Worm (Caenorhabditis elegans) whole organism, young adult: Measurements from ENCODE around the gene srh-237.

Experiments
- B0035.1 ChIP-seq: sonication (generic microtip); optimal IDR thresholded peaks from 2 replicates; lab custom pipeline; 2016; ENCODE audit warnings: missing genetic modification characterization, mild to moderate bottlenecking, missing compliant biosample characterization, missing genotype, missing genetic modification reagents
- B0261.1 ChIP-seq: sonication (generic microtip); optimal IDR thresholded peaks from 2 replicates; lab custom pipeline; 2016; ENCODE audit warnings: mild to moderate bottlenecking, missing genetic modification characterization, moderate library complexity, missing compliant biosample characterization
- C06A6.2 ChIP-seq: fragments of 200-800 bp; sonication (Bioruptor generic); conservative IDR thresholded peaks from 2 replicates; pipeline ENCODE4 v1.3.6; 2022; ENCODE audit warnings: missing genetic modification characterization, missing compliant biosample characterization
- F10E7.11 ChIP-seq: sonication (generic microtip); optimal IDR thresholded peaks from 2 replicates; lab custom pipeline; 2017; ENCODE audit warnings: mild to moderate bottlenecking, missing genetic modification characterization, moderate library complexity, missing compliant biosample characterization
- F22D6.2 ChIP-seq: sonication (generic microtip); optimal IDR thresholded peaks from 2 replicates; lab custom pipeline; 2016; ENCODE audit warnings: mild to moderate bottlenecking, missing genetic modification characterization, missing compliant biosample characterization
- F23B12.7 ChIP-seq: sonication (generic microtip); optimal IDR thresholded peaks from 2 replicates; lab custom pipeline; 2017; ENCODE audit warnings: missing genetic modification characterization, mild to moderate bottlenecking, missing compliant biosample characterization, antibody characterized with exemption, moderate library complexity; ENCODE audit not compliant: insufficient read depth
- K11D2.4 ChIP-seq: fragments of 200-800 bp; sonication (Bioruptor generic); IDR thresholded peaks from 2 replicates; pipeline ENCODE4 v1.3.6; 2022; ENCODE audit warnings: missing genetic modification reagents, missing genetic modification characterization, missing compliant biosample characterization
- T26A5.8 ChIP-seq: sonication (generic microtip); optimal IDR thresholded peaks from 2 replicates; lab custom pipeline; 2016; ENCODE audit warnings: missing genetic modification characterization, missing compliant biosample characterization
- Y53G8AR.9 ChIP-seq: fragments of 200-800 bp; sonication (Bioruptor generic); conservative IDR thresholded peaks from 2 replicates; pipeline ENCODE4 v1.3.6; 2022; ENCODE audit warnings: missing genetic modification reagents, missing genetic modification characterization, missing compliant biosample characterization
- akir-1 ChIP-seq: fragments of 200-800 bp; sonication (Bioruptor generic); optimal IDR thresholded peaks from 2 replicates; lab custom pipeline; 2018; ENCODE audit warnings: mild to moderate bottlenecking, missing genetic modification characterization, moderate library complexity, missing compliant biosample characterization
- ama-1 ChIP-seq, 3 experiments: fragments of 150-350 bp in 1 of 3; sonication (generic microtip) in 2 of 3; optimal IDR thresholded peaks; 2 replicates each; lab custom pipeline; 2014 to 2018; ENCODE audit warnings: missing biosample characterization in 2 of 3, missing genetic modification characterization in 2 of 3, missing genetic modification reagents in 2 of 3
- aptf-2 ChIP-seq: fragments of 200-800 bp; sonication (Bioruptor generic); conservative IDR thresholded peaks from 2 replicates; pipeline ENCODE4 v1.3.6; 2022; ENCODE audit warnings: missing genetic modification reagents, missing genetic modification characterization, missing compliant biosample characterization
- atf-7 ChIP-seq: sonication (generic microtip); optimal IDR thresholded peaks from 2 replicates; lab custom pipeline; 2017; ENCODE audit warnings: mild to moderate bottlenecking, missing genetic modification characterization, missing compliant biosample characterization
- attf-5 ChIP-seq: fragments of 200-800 bp; sonication (Bioruptor generic); optimal IDR thresholded peaks from 2 replicates; lab custom pipeline; 2018; ENCODE audit warnings: mild to moderate bottlenecking, missing genetic modification characterization, missing compliant biosample characterization
- bed-2 ChIP-seq: fragments of 200-800 bp; sonication (Bioruptor generic); IDR thresholded peaks from 2 replicates; pipeline ENCODE4 v1.3.6; 2022; ENCODE audit warnings: missing genetic modification reagents, missing genetic modification characterization, missing compliant biosample characterization
- ceh-58 ChIP-seq: fragments of 200-800 bp; sonication (Bioruptor generic); IDR thresholded peaks from 2 replicates; pipeline ENCODE4 v1.3.6; 2022; ENCODE audit warnings: missing genetic modification characterization, missing compliant biosample characterization
- ceh-91 ChIP-seq: fragments of 200-800 bp; sonication (Bioruptor generic); IDR thresholded peaks from 2 replicates; pipeline ENCODE4 v1.3.6; 2022; ENCODE audit warnings: missing genetic modification reagents, missing genetic modification characterization, missing compliant biosample characterization
- chd-7 ChIP-seq: sonication (generic microtip); optimal IDR thresholded peaks from 2 replicates; lab custom pipeline; 2016; ENCODE audit warnings: mild to moderate bottlenecking, missing genetic modification characterization, moderate library complexity, missing compliant biosample characterization
- efl-1 ChIP-seq: fragments of 150-350 bp; optimal IDR thresholded peaks from 2 replicates; lab custom pipeline; 2014; ENCODE audit warnings: missing biosample characterization, missing genetic modification reagents, missing genetic modification characterization
- him-1 ChIP-seq: sonication (generic microtip); optimal IDR thresholded peaks from 2 replicates; lab custom pipeline; 2016; ENCODE audit warnings: missing genotype, missing genetic modification reagents, missing genetic modification characterization, missing compliant biosample characterization
- hlh-12 ChIP-seq: sonication (generic microtip); optimal IDR thresholded peaks from 2 replicates; lab custom pipeline; 2016; ENCODE audit warnings: missing genetic modification characterization, missing compliant biosample characterization
- hlh-26 ChIP-seq: fragments of 200-800 bp; sonication (Bioruptor generic); conservative IDR thresholded peaks from 2 replicates; pipeline ENCODE4 v1.3.6; 2022; ENCODE audit warnings: missing genetic modification reagents, missing genetic modification characterization, missing compliant biosample characterization
- hmg-20 ChIP-seq: fragments of 200-800 bp; sonication (Bioruptor generic); IDR thresholded peaks from 2 replicates; pipeline ENCODE4 v1.3.6; 2022; ENCODE audit warnings: missing genetic modification reagents, missing genetic modification characterization, missing compliant biosample characterization
- lin-35 ChIP-seq, 3 experiments: fragments of 150-350 bp in 2 of 3; sonication (generic microtip) in 1 of 3; optimal IDR thresholded peaks; 2 replicates each; lab custom pipeline; 2014 to 2018; ENCODE audit warnings: missing biosample characterization in 3 of 3, missing genetic modification characterization in 3 of 3, missing genetic modification reagents in 3 of 3
- lir-1 ChIP-seq: fragments of 200-800 bp; sonication (Bioruptor generic); conservative IDR thresholded peaks from 2 replicates; pipeline ENCODE4 v1.3.6; 2022; ENCODE audit warnings: missing genetic modification reagents, missing genetic modification characterization, missing compliant biosample characterization
- madf-3 ChIP-seq: fragments of 200-800 bp; sonication (Bioruptor generic); IDR thresholded peaks from 2 replicates; pipeline ENCODE4 v1.3.6; 2022; ENCODE audit warnings: missing genetic modification reagents, missing genetic modification characterization, missing compliant biosample characterization
- mes-4 ChIP-seq: sonication (generic microtip); optimal IDR thresholded peaks from 2 replicates; lab custom pipeline; 2016; ENCODE audit warnings: missing genotype, missing genetic modification characterization, missing compliant biosample characterization
- nfya-2 ChIP-seq: fragments of 200-800 bp; sonication (Bioruptor generic); IDR thresholded peaks from 2 replicates; pipeline ENCODE4 v1.3.6; 2022; ENCODE audit warnings: missing genetic modification reagents, missing genetic modification characterization, missing compliant biosample characterization
- nhr-120 ChIP-seq: fragments of 200-800 bp; sonication (Bioruptor generic); IDR thresholded peaks from 2 replicates; pipeline ENCODE4 v1.3.6; 2022; ENCODE audit warnings: missing genetic modification characterization, missing compliant biosample characterization
- pbrm-1 ChIP-seq: fragments of 200-800 bp; sonication (Bioruptor generic); IDR thresholded peaks from 2 replicates; pipeline ENCODE4 v1.3.6; 2022; ENCODE audit warnings: missing genetic modification reagents, missing genetic modification characterization, missing compliant biosample characterization
- rpc-1 ChIP-seq, 2 experiments: fragments of 150-350 bp in 1 of 2; sonication (generic microtip) in 1 of 2; optimal IDR thresholded peaks; 2 replicates each; lab custom pipeline; 2014 to 2018; ENCODE audit warnings: missing biosample characterization in 1 of 2, missing genetic modification characterization in 1 of 2, missing genetic modification reagents in 1 of 2, missing genotype in 1 of 2
- sdz-38 ChIP-seq: sonication (generic microtip); optimal IDR thresholded peaks from 2 replicates; lab custom pipeline; 2016; ENCODE audit warnings: missing genotype, missing genetic modification characterization, missing compliant biosample characterization
- tbp1 ChIP-seq: fragments of 200-800 bp; sonication (Bioruptor generic); optimal IDR thresholded peaks from 2 replicates; lab custom pipeline; 2018; ENCODE audit warnings: mild to moderate bottlenecking, missing genetic modification characterization, missing compliant biosample characterization
- unc-130 ChIP-seq: sonication (generic microtip); optimal IDR thresholded peaks from 2 replicates; lab custom pipeline; 2016; ENCODE audit warnings: missing genetic modification reagents, missing genetic modification characterization, missing compliant biosample characterization
- xnd-1 ChIP-seq: sonication (generic microtip); optimal IDR thresholded peaks from 2 replicates; lab custom pipeline; 2016; ENCODE audit warnings: missing genotype, missing genetic modification reagents, missing genetic modification characterization, missing compliant biosample characterization
- ztf-3 ChIP-seq: fragments of 200-800 bp; sonication (Bioruptor generic); optimal IDR thresholded peaks from 2 replicates; lab custom pipeline; 2018; ENCODE audit warnings: mild to moderate bottlenecking, missing genetic modification characterization, missing compliant biosample characterization

srh-237 gene

DNA sequence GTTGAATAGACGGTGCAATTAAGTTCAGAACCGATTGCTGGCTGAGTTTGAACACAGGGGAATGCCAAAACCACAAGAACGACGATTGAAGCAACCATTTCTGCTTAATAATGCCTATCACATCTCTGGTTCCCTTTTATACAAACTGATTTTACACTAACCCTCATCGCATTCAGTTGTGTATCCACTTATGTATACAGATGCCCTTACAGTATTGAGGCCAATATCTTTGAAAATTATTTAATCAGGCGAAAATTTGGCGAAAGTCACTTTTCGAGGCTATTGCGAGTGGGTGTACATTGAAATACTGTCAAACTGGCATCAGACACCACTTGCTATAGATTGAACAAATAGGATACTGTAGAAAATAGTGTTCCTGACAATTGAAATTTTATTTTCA, 8.5 kb downstream of the srh-237 start, which contains the start of the genes ZK218.3 and ZK218.4:
ZK218.3 (minus strand) TSS at position 101 of the 400 bp plus-strand sequence.
ZK218.4 (plus strand) TSS at position 186 of the 400 bp plus-strand sequence.
- TF ChIP-seq nhr-120: no peak

DNA sequence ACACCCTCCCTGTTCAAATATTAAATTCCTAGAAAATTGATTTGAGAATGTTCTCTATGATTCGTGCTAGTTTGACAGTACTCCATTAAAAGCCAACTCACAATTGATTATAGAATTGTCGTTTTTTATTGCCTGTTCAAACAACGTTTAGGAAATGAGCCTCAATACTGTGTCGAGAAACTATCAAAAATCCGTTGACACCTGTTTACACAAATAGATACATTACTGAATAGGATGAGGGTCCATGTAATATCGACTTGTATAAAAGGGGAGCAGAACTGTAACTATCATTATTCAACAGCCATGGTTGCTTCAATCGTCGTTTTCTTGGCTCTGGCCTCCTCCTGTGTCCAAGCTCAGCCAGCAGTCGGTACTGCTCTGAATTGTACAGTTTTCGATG, 10.7 kb downstream of the srh-237 start, which contains the start of gene ZK218.5:
ZK218.5 (plus strand) TSS at position 301 of the 400 bp plus-strand sequence.
- TF ChIP-seq hlh-26 (GFP tag; lab: Robert Waterston, UW): no peak
- no peak for TF ChIP-seq T26A5.8 (tag; lab: Kevin White, UChicago)
- no peak for TF ChIP-seq sdz-38
- no peak for TF ChIP-seq lin-35 (GFP tag; optimal IDR thresholded peaks at IDR 0.05; lab: Kevin White, UChicago)

DNA sequence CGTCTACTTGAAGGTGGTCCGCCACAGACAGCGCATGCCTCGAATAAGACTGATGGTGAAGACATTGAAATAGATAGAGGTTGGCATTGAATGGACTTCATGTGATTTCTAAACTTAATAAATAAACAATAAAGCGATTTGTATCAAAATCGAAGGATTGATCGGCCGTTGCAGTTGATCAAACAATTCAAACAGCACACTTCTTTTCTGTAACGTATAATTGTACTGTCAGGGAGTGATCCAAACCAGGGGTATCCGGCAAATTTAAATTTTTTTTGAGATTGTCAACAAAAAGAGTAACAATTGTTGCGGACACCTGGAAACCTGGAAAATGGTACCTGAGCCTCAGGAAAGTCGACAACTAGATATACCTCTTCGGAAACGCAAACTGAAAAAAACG, 14.3 kb downstream of the srh-237 start, which contains the start of gene nhr-248:
nhr-248 (minus strand) TSS at position 101 of the 400 bp plus-strand sequence.
- TF ChIP-seq K11D2.4 (GFP tag; lab: Robert Waterston, UW) (no peak), F10E7.11 (no peak), chd-7 (no peak), F23B12.7 (tag; lab: Kevin White, UChicago) (no peak), ama-1 (optimal IDR thresholded peaks at IDR 0.05; lab: Kevin White, UChicago) (no peak), ama-1 (GFP tag; optimal IDR thresholded peaks at IDR 0.05; lab: Kevin White, UChicago) (no peak), Y53G8AR.9 (GFP tag; lab: Robert Waterston, UW) (no peak), him-1 (tag; lab: Kevin White, UChicago) (no peak), akir-1 (no peak), unc-130 (no peak), aptf-2 (GFP tag; lab: Robert Waterston, UW) (no peak), C06A6.2 (no peak), xnd-1 (no peak), nfya-2 (GFP tag; lab: Robert Waterston, UW) (no peak), bed-2 (GFP tag; lab: Robert Waterston, UW) (no peak)
- TF ChIP-seq, all 124 proteins: peak for 0

ce11 chrV:17105483-17105882, 15.3 kb downstream of the srh-237 start, which contains the start of gene ZK218.7:
Gene ZK218.7, plus strand, starts transcription at chrV:17105783.
- TF ChIP-seq madf-3 (GFP tag; lab: Robert Waterston, UW) (no peak), ztf-3 (GFP tag; lab: Kevin White, UChicago) (no peak), pbrm-1 (GFP tag; lab: Robert Waterston, UW) (no peak), ceh-58 (GFP tag; lab: Robert Waterston, UW) (no peak), F10E7.11 (no peak), tbp1 (GFP tag; lab: Kevin White, UChicago) (no peak), hlh-12 (no peak), ceh-91 (GFP tag; lab: Robert Waterston, UW) (no peak), B0035.1 (tag; lab: Kevin White, UChicago) (no peak), attf-5 (GFP tag; lab: Kevin White, UChicago) (no peak), atf-7 (tag; lab: Kevin White, UChicago) (no peak), mes-4 (tag; lab: Kevin White, UChicago) (no peak), lir-1 (no peak), F22D6.2 (tag; lab: Kevin White, UChicago) (no peak), efl-1 (GFP tag; lab: Kevin White, UChicago) (no peak), rpc-1 (optimal IDR thresholded peaks at IDR 0.05; lab: Kevin White, UChicago) (no peak), rpc-1 (tag; optimal IDR thresholded peaks at IDR 0.05; lab: Kevin White, UChicago) (no peak), B0261.1 (no peak), hmg-20 (no peak)
